Fruit fly (Drosophila melanogaster): ENCODE data around the gene spn-D.

spn-D gene

dm6 chr3R:27135692-27136641, 29.5 kb upstream of the spn-D start (continued):
- TF ChIP-seq B-H2 (GFP tag; optimal IDR thresholded peaks at IDR 0.05): no peak
- TF ChIP-seq bbx (GFP tag; IDR thresholded peaks at IDR 0.05; ENCODE audit: partially characterized antibody): no peak
- peak; percentile 39 for TF ChIP-seq exex (tag; optimal IDR thresholded peaks at IDR 0.05)
- TF ChIP-seq CG14014 (GFP tag; IDR thresholded peaks at IDR 0.05): peak; percentile 53; the same call in 1 of the 2 replicates
- TF ChIP-seq Ssrp (tag; optimal IDR thresholded peaks at IDR 0.05): no peak
- TF ChIP-seq Bgb (GFP tag; IDR thresholded peaks at IDR 0.05; ENCODE audit: partially characterized antibody): no peak
- peak; percentile 69 for TF ChIP-seq CG5953 (GFP tag; IDR thresholded peaks at IDR 0.05)
- TF ChIP-seq CG31224 (GFP tag; IDR thresholded peaks at IDR 0.05): no peak
- TF ChIP-seq B-H1 (GFP tag; IDR thresholded peaks at IDR 0.05): no peak
- no peak for TF ChIP-seq C15 (GFP tag; IDR thresholded peaks at IDR 0.05)
- no peak for TF ChIP-seq Elba2 (GFP tag; optimal IDR thresholded peaks at IDR 0.05)
- TF ChIP-seq Neu2 (GFP tag; optimal IDR thresholded peaks at IDR 0.05; ENCODE audit: borderline replicate concordance): no peak
- no peak for TF ChIP-seq gcm2 (GFP tag; optimal IDR thresholded peaks at IDR 0.05)
- TF ChIP-seq CG11560 (tag; IDR thresholded peaks at IDR 0.05): no peak
- TF ChIP-seq nerfin-2 (GFP tag; IDR thresholded peaks at IDR 0.05; ENCODE audit: partially characterized antibody): no peak
- no peak for TF ChIP-seq sna (GFP tag; IDR thresholded peaks at IDR 0.05; ENCODE audit: partially characterized antibody)
- no peak for TF ChIP-seq CG9817 (tag; optimal IDR thresholded peaks at IDR 0.05)
- TF ChIP-seq slp2 (GFP tag; optimal IDR thresholded peaks at IDR 0.05): peak; percentile 43
- peak; percentile 82 for TF ChIP-seq CG10209 (GFP tag; optimal IDR thresholded peaks at IDR 0.05)
- TF ChIP-seq Sox100B (GFP tag; optimal IDR thresholded peaks at IDR 0.05): peak; percentile 71
- TF ChIP-seq NfI (GFP tag; optimal IDR thresholded peaks at IDR 0.05): peak; percentile 28
- TF ChIP-seq Doc2 (GFP tag; IDR thresholded peaks at IDR 0.05): no peak
- TF ChIP-seq crp (GFP tag; optimal IDR thresholded peaks at IDR 0.05): peak in 1 of 2 experiments; percentile 9
- TF ChIP-seq CG11093 (GFP tag; IDR thresholded peaks at IDR 0.05): peak; percentile 49; the same call in 1 of the 3 replicates
- peak; percentile 49; the same call in 1 of the 2 replicates for TF ChIP-seq sens-2 (GFP tag; IDR thresholded peaks at IDR 0.05)
- TF ChIP-seq da (GFP tag; optimal IDR thresholded peaks at IDR 0.05): no peak
- peak; percentile 73 for TF ChIP-seq dmrt99B (tag; optimal IDR thresholded peaks at IDR 0.05)
- no peak for TF ChIP-seq ab (GFP tag; optimal IDR thresholded peaks at IDR 0.05)
- TF ChIP-seq dm (GFP tag; optimal IDR thresholded peaks at IDR 0.05): peak; percentile 44
- TF ChIP-seq fu2 (GFP tag; optimal IDR thresholded peaks at IDR 0.05): no peak
- TF ChIP-seq slbo (GFP tag; IDR thresholded peaks at IDR 0.05): no peak
- TF ChIP-seq sob (GFP tag; IDR thresholded peaks at IDR 0.05): 0 out of 2 replicates have a peak, but pooled peaks have one; percentile 44
- peak; percentile 78 for TF ChIP-seq CG12744 (GFP tag; optimal IDR thresholded peaks at IDR 0.05)
- no peak for TF ChIP-seq Opbp (GFP tag; IDR thresholded peaks at IDR 0.05; ENCODE audit: partially characterized antibody)
- TF ChIP-seq CG2129 (GFP tag; IDR thresholded peaks at IDR 0.05; ENCODE audit: partially characterized antibody): no peak
- TF ChIP-seq aop (GFP tag; IDR thresholded peaks at IDR 0.05): no peak
- TF ChIP-seq gsb (GFP tag; IDR thresholded peaks at IDR 0.05): no peak
- TF ChIP-seq eyg (GFP tag; optimal IDR thresholded peaks at IDR 0.05): peak; percentile 46
- peak; percentile 47 for TF ChIP-seq pum (GFP tag; optimal IDR thresholded peaks at IDR 0.05)
- TF ChIP-seq CG14441 (GFP tag; IDR thresholded peaks at IDR 0.05): peak; percentile 34; the same call in 1 of the 2 replicates
- TF ChIP-seq HHEX (GFP tag; optimal IDR thresholded peaks at IDR 0.05): peak; percentile 69
- peak; percentile 30 for TF ChIP-seq run (tag; optimal IDR thresholded peaks at IDR 0.05)
- peak; percentile 41 for TF ChIP-seq CG15514 (GFP tag; optimal IDR thresholded peaks at IDR 0.05)
- TF ChIP-seq CTCF (GFP tag; optimal IDR thresholded peaks at IDR 0.05): peak; percentile 31
- peak; percentile 51 for TF ChIP-seq CG13296 (GFP tag; optimal IDR thresholded peaks at IDR 0.05)
- TF ChIP-seq grn (GFP tag; optimal IDR thresholded peaks at IDR 0.05): peak; percentile 71
- no peak for TF ChIP-seq inv (GFP tag; IDR thresholded peaks at IDR 0.05; ENCODE audit: partially characterized antibody)
- no peak for TF ChIP-seq CG13287 (GFP tag; IDR thresholded peaks at IDR 0.05; ENCODE audit: partially characterized antibody)

All from whole organism, embryonic.